Worm (Caenorhabditis elegans): ENCODE results near the gene nhr-254.
A peak's percentile ranks its signal among the peaks of the same experiment; 100 is the strongest.

nhr-254 gene

DNA sequence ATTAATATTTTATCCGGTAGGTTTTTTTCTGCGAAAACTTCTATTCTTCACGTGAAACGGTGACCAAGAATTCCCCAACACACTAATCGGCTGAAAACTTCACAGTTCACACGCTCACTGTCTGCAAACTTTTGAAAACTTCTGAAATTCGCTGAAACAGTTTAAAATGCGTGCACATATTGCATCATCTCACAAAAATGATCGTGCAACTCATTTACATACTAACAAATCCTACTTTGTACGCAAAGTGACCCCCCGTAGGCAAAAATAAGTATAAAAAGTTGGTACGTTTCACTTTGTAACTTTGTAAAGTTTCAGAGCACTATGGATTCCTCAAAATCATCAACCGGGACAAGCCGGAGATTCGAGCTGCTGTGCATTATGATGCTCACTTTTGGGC is 4.0 kb upstream of the nhr-254 start, which contains the start of gene ZK6.6:
Gene ZK6.6 (plus strand): TSS at position 301 of the 400 bp plus-strand sequence.
- no peak for TF ChIP-seq ztf-11 (tag; optimal IDR thresholded peaks at IDR 0.05)
- no peak for TF ChIP-seq unc-39 (tag; optimal IDR thresholded peaks at IDR 0.05)
- TF ChIP-seq ZK546.5 (tag; optimal IDR thresholded peaks at IDR 0.05), result no peak
- TF ChIP-seq nhr-77 (tag; optimal IDR thresholded peaks at IDR 0.05), result no peak
- no peak for TF ChIP-seq nhr-11 (tag; optimal IDR thresholded peaks at IDR 0.05)
- no peak for TF ChIP-seq nhr-12 (tag; optimal IDR thresholded peaks at IDR 0.05)
- no peak for TF ChIP-seq R02D3.7 (tag; optimal IDR thresholded peaks at IDR 0.05)
- no peak for TF ChIP-seq unc-55 (GFP tag; optimal IDR thresholded peaks at IDR 0.05)
- no peak for TF ChIP-seq elt-1 (tag; optimal IDR thresholded peaks at IDR 0.05)
- no peak for TF ChIP-seq alr-1 (tag; optimal IDR thresholded peaks at IDR 0.05)
- TF ChIP-seq lin-13 (GFP tag; optimal IDR thresholded peaks at IDR 0.05), result no peak
- TF ChIP-seq ztf-1 (GFP tag; conservative IDR thresholded peaks at IDR 0.05), result no peak
- no peak for TF ChIP-seq skn-1 (tag; optimal IDR thresholded peaks at IDR 0.05)
- no peak for TF ChIP-seq gmeb-1 (tag; optimal IDR thresholded peaks at IDR 0.05)
- no peak for TF ChIP-seq elt-3 (tag; optimal IDR thresholded peaks at IDR 0.05)
- TF ChIP-seq mab-5 (tag; optimal IDR thresholded peaks at IDR 0.05), result no peak
- TF ChIP-seq peb-1 (tag; optimal IDR thresholded peaks at IDR 0.05), result no peak
- TF ChIP-seq nhr-129 (tag; optimal IDR thresholded peaks at IDR 0.05), result no peak
- TF ChIP-seq dmd-4 (tag; optimal IDR thresholded peaks at IDR 0.05), result no peak

DNA sequence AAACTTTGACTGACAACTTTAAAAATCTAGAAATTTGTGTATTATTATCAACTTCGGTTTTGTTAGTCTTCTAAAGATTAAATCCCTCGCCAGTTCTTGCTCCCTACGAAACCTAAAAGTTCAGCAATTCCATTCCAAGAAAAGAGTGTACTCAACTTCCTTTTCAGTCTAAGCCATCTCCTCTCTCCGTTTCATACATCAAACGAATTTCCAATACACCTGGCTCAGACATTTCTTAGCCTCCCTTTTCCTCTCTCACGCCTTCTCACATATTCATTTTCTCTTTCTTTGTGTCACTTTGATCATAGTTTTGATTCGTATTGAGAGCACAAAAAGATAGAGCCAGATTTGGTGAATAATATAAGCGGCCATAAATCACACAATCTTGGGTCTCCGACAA is 3.9 kb downstream of the nhr-254 start, which contains the start of gene nhr-253:
Gene nhr-253 (plus strand): TSS at position 285 of the 400 bp plus-strand sequence.
- TF ChIP-seq lsy-2 (tag; optimal IDR thresholded peaks at IDR 0.05) (no peak), lin-13 (GFP tag; optimal IDR thresholded peaks at IDR 0.05) (no peak), snpc-4 (tag; optimal IDR thresholded peaks at IDR 0.05) (no peak), nhr-77 (tag; optimal IDR thresholded peaks at IDR 0.05) (no peak), lin-11 (tag; optimal IDR thresholded peaks at IDR 0.05) (no peak), nhr-10 (tag; optimal IDR thresholded peaks at IDR 0.05) (no peak), unc-55 (GFP tag; optimal IDR thresholded peaks at IDR 0.05) (no peak), nhr-23 (tag; optimal IDR thresholded peaks at IDR 0.05) (no peak), ceh-16 (tag; optimal IDR thresholded peaks at IDR 0.05) (no peak), nhr-12 (tag; optimal IDR thresholded peaks at IDR 0.05) (no peak)

DNA sequence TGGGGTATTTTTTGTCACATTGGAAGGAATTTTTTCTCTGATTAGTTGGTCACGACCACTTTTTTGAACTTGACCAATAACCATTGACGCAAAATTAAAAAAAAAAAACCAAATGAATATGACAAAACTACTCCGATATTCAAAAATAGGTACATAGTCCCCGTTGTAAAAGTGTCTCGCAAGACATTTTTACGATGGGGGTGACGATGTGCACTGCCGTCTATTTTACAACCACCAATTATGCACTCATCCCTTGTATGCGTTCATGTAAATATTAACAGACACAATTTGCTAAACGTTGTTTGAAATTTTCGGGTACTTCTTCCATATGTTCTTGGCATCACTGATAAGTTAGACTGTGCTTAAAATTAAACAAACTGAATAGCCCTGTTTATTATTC is 7.3 kb downstream of the nhr-254 start, which contains the start of gene scl-27:
Gene scl-27 (plus strand): TSS at position 301 of the 400 bp plus-strand sequence.
- no peak for TF ChIP-seq nhr-12 (tag; optimal IDR thresholded peaks at IDR 0.05)
- TF ChIP-seq lsy-2 (tag; optimal IDR thresholded peaks at IDR 0.05), result no peak
- no peak for TF ChIP-seq F13H6.1 (tag; optimal IDR thresholded peaks at IDR 0.05)
- TF ChIP-seq ztf-4 (tag; optimal IDR thresholded peaks at IDR 0.05), result no peak
- TF ChIP-seq mab-5 (tag; optimal IDR thresholded peaks at IDR 0.05), result no peak
- no peak for TF ChIP-seq sma-9 (GFP tag; optimal IDR thresholded peaks at IDR 0.05)
- TF ChIP-seq sma-9 (tag; optimal IDR thresholded peaks at IDR 0.05), result no peak
- TF ChIP-seq lin-13 (GFP tag; optimal IDR thresholded peaks at IDR 0.05), result no peak
- TF ChIP-seq skn-1 (tag; optimal IDR thresholded peaks at IDR 0.05), result no peak
- TF ChIP-seq elt-3 (tag; optimal IDR thresholded peaks at IDR 0.05), result no peak
- TF ChIP-seq mbf-1 (tag; optimal IDR thresholded peaks at IDR 0.05), result no peak
- TF ChIP-seq lin-11 (tag; optimal IDR thresholded peaks at IDR 0.05), result no peak

DNA sequence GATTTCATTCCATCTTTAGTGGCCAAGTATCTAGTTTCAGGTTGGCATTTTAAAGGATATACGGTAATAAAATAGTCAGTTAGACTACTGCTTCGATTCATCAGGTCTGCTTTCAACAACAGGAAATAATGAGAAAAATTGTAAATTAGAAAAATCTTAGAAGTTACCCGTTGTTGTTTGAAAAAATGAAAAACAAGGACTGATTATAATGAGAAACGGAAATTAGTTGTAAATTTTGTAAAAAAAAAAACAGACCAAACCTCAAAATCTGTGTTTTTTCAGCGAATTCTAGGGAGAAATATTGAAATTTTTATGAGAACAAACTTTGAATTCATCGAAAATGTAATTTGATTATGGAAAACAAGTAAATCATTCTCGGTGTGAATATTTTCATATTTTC is 10.6 kb downstream of the nhr-254 start, which contains the start of gene srh-62:
Gene srh-62 (minus strand): TSS at position 101 of the 400 bp plus-strand sequence.
- TF ChIP-seq zag-1 (tag; optimal IDR thresholded peaks at IDR 0.05) (no peak), peb-1 (tag; optimal IDR thresholded peaks at IDR 0.05) (no peak), Y55F3AM.14 (GFP tag; optimal IDR thresholded peaks at IDR 0.05) (no peak), dmd-4 (tag; optimal IDR thresholded peaks at IDR 0.05) (no peak), F13H6.1 (tag; optimal IDR thresholded peaks at IDR 0.05) (no peak), sem-4 (tag; optimal IDR thresholded peaks at IDR 0.05) (no peak), nhr-11 (tag; optimal IDR thresholded peaks at IDR 0.05) (no peak)

DNA sequence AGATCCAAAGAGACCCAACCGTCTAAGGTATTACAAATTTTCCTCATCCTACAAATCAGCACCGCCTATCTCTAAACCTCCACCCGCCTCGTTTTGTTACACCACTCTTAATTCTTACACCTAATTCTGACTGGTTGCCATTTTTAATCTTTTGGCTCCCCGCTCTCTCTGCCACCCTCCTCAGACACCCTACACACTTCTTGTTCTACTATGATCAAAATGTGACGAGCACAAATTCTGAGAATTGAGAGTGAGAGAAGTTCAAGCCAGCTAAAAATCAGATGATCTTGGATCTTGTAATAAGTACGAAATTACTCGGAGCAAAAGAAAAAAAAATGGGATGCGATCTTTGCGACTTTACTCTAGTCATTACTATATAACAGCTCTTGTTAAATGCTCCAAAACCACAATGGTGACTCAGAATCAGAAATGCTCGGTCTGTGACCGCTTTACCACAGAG is 11.8 kb downstream of the nhr-254 start, which contains the start of gene nhr-252:
Gene nhr-252 (plus strand): TSS at position 410 of the 460 bp plus-strand sequence.
- TF ChIP-seq sma-9 (GFP tag; optimal IDR thresholded peaks at IDR 0.05) (peak; percentile 35), sma-9 (tag; optimal IDR thresholded peaks at IDR 0.05) (no peak), aly-2 (tag; optimal IDR thresholded peaks at IDR 0.05) (no peak)

Measured in whole organism, L2 larva.